Fruit fly (Drosophila melanogaster): ENCODE measurements around the gene Nufip.

The Nufip gene

dm6 chr3L:18756293-18756887, 8.2 kb upstream of the Nufip start (continued):
- TF ChIP-seq Dbx (GFP tag; IDR thresholded peaks at IDR 0.05) (no peak), CG13296 (GFP tag; optimal IDR thresholded peaks at IDR 0.05) (no peak), Taf1 (GFP tag; IDR thresholded peaks at IDR 0.05) (no peak), wdn (GFP tag; IDR thresholded peaks at IDR 0.05) (no peak), MESR4 (GFP tag; optimal IDR thresholded peaks at IDR 0.05) (no peak), tio (GFP tag; optimal IDR thresholded peaks at IDR 0.05) (no peak), CG11085 (GFP tag; IDR thresholded peaks at IDR 0.05) (no peak), Dip2 (GFP tag; IDR thresholded peaks at IDR 0.05) (no peak), lmd (GFP tag; IDR thresholded peaks at IDR 0.05) (no peak; the same call in none of the 2 replicates), CG43689 (GFP tag; IDR thresholded peaks at IDR 0.05) (no peak), cwo (GFP tag; optimal IDR thresholded peaks at IDR 0.05) (peak; percentile 25), crol (GFP tag; IDR thresholded peaks at IDR 0.05) (no peak), ac (GFP tag; optimal IDR thresholded peaks at IDR 0.05) (no peak), Trl (optimal IDR thresholded peaks at IDR 0.05) (no peak), Trl (GFP tag; optimal IDR thresholded peaks at IDR 0.05) (no peak), CG9727 (GFP tag; optimal IDR thresholded peaks at IDR 0.05) (peak; percentile 32), CG7987 (GFP tag; optimal IDR thresholded peaks at IDR 0.05) (peak; percentile 5), unc-4 (GFP tag; IDR thresholded peaks at IDR 0.05; ENCODE audit: partially characterized antibody) (no peak), trem (tag; optimal IDR thresholded peaks at IDR 0.05) (peak; percentile 19), corto (GFP tag; optimal IDR thresholded peaks at IDR 0.05) (no peak), CG4617 (GFP tag; optimal IDR thresholded peaks at IDR 0.05; ENCODE audit: borderline replicate concordance) (no peak), CG17328 (GFP tag; IDR thresholded peaks at IDR 0.05) (no peak), seq (GFP tag; IDR thresholded peaks at IDR 0.05) (peak; percentile 60; the same call in 1 of the 2 replicates), gce (GFP tag; IDR thresholded peaks at IDR 0.05) (no peak), ro (GFP tag; IDR thresholded peaks at IDR 0.05) (no peak), CG1024 (GFP tag; IDR thresholded peaks at IDR 0.05) (no peak), Meics (GFP tag; optimal IDR thresholded peaks at IDR 0.05) (peak; percentile 57), CG7786 (GFP tag; optimal IDR thresholded peaks at IDR 0.05) (no peak), CG6765 (GFP tag; optimal IDR thresholded peaks at IDR 0.05) (no peak), salm (tag; optimal IDR thresholded peaks at IDR 0.05) (peak; percentile 10), Blimp-1 (GFP tag; optimal IDR thresholded peaks at IDR 0.05) (peak; percentile 37), Max (GFP tag; optimal IDR thresholded peaks at IDR 0.05) (peak; percentile 43), CG13287 (GFP tag; IDR thresholded peaks at IDR 0.05; ENCODE audit: partially characterized antibody) (no peak), CG18476 (GFP tag; optimal IDR thresholded peaks at IDR 0.05) (no peak), CG17186 (GFP tag; optimal IDR thresholded peaks at IDR 0.05) (peak; percentile 15), klu (GFP tag; IDR thresholded peaks at IDR 0.05) (no peak), CG3847 (GFP tag; IDR thresholded peaks at IDR 0.05) (no peak), CG34422 (GFP tag; IDR thresholded peaks at IDR 0.05) (0 out of 3 replicates have a peak, but pooled peaks have one; percentile 30), kay (GFP tag; optimal IDR thresholded peaks at IDR 0.05) (no peak), Doc3 (GFP tag; IDR thresholded peaks at IDR 0.05; ENCODE audit: partially characterized antibody) (no peak), CG6791 (GFP tag; IDR thresholded peaks at IDR 0.05; ENCODE audit: partially characterized antibody) (no peak), CG7372 (GFP tag; IDR thresholded peaks at IDR 0.05) (peak; percentile 54), E2f1 (GFP tag; IDR thresholded peaks at IDR 0.05) (peak; percentile 16; the same call in 1 of the 2 replicates), CG14441 (GFP tag; IDR thresholded peaks at IDR 0.05) (0 out of 2 replicates have a peak, but pooled peaks have one; percentile 17), CG6683 (GFP tag; optimal IDR thresholded peaks at IDR 0.05) (peak; percentile 7), chinmo (GFP tag; IDR thresholded peaks at IDR 0.05; ENCODE audit: partially characterized antibody) (0 out of 4 replicates have a peak, but pooled peaks have one; percentile 40), Hmx (GFP tag; optimal IDR thresholded peaks at IDR 0.05) (no peak), vfl (GFP tag; optimal IDR thresholded peaks at IDR 0.05) (no peak), CG12659 (GFP tag; optimal IDR thresholded peaks at IDR 0.05) (peak; percentile 48), Ada2b (GFP tag; IDR thresholded peaks at IDR 0.05) (0 out of 2 replicates have a peak, but pooled peaks have one; percentile 33)

All from whole organism, embryonic.